Worm (Caenorhabditis elegans) whole organism, mixed stage, embryonic: Measurements from ENCODE around the gene C17F4.7.

Source experiments
- M03D4.4 ChIP-seq: sonication (generic microtip); optimal IDR thresholded peaks from 2 replicates; lab custom pipeline; 2017; ENCODE audit warnings: mild to moderate bottlenecking, missing genetic modification characterization, missing compliant biosample characterization
- blmp-1 ChIP-seq: fragments of 150-350 bp; optimal IDR thresholded peaks from 2 replicates; lab custom pipeline; 2014; ENCODE audit warnings: missing biosample characterization, missing genetic modification characterization
- ceh-39 ChIP-seq: fragments of 150-350 bp; optimal IDR thresholded peaks from 2 replicates; lab custom pipeline; 2014; ENCODE audit warnings: missing biosample characterization, missing genetic modification characterization
- ceh-83 ChIP-seq: fragments of 200-800 bp; sonication (Bioruptor generic); optimal IDR thresholded peaks from 2 replicates; lab custom pipeline; 2018; ENCODE audit warnings: mild to moderate bottlenecking, missing genetic modification characterization, missing compliant biosample characterization
- ces-1 ChIP-seq: fragments of 150-350 bp; optimal IDR thresholded peaks from 2 replicates; lab custom pipeline; 2014; ENCODE audit warnings: missing biosample characterization, missing genetic modification reagents, missing genetic modification characterization
- cnd-1 ChIP-seq: fragments of 200-800 bp; sonication (Bioruptor generic); optimal IDR thresholded peaks from 2 replicates; lab custom pipeline; 2018; ENCODE audit warnings: mild to moderate bottlenecking, missing genetic modification characterization, missing compliant biosample characterization
- drap-1 ChIP-seq: fragments of 200-800 bp; sonication (Bioruptor generic); optimal IDR thresholded peaks from 3 replicates; lab custom pipeline; 2018; ENCODE audit warnings: mild to moderate bottlenecking, missing genetic modification characterization, missing compliant biosample characterization
- elt-1 ChIP-seq: sonication (generic microtip); optimal IDR thresholded peaks from 2 replicates; lab custom pipeline; 2017; ENCODE audit warnings: missing genetic modification characterization, mild to moderate bottlenecking, missing compliant biosample characterization, antibody characterized with exemption, moderate library complexity, borderline replicate concordance; ENCODE audit not compliant: insufficient read depth
- elt-3 ChIP-seq: fragments of 150-350 bp; optimal IDR thresholded peaks from 2 replicates; lab custom pipeline; 2014; ENCODE audit warnings: missing biosample characterization, missing genetic modification characterization
- flh-1 ChIP-seq: fragments of 200-800 bp; sonication (Bioruptor generic); optimal IDR thresholded peaks from 2 replicates; lab custom pipeline; 2018; ENCODE audit warnings: mild to moderate bottlenecking, missing genetic modification characterization, moderate library complexity, missing compliant biosample characterization
- hlh-1 ChIP-seq: fragments of 150-350 bp; optimal IDR thresholded peaks from 2 replicates; lab custom pipeline; 2014; ENCODE audit warnings: missing biosample characterization, missing genetic modification reagents, missing genetic modification characterization
- lin-13 ChIP-seq: fragments of 150-350 bp; optimal IDR thresholded peaks from 2 replicates; lab custom pipeline; 2014; ENCODE audit warnings: missing biosample characterization, missing genetic modification characterization
- lin-32 ChIP-seq: fragments of 200-800 bp; sonication (Bioruptor generic); optimal IDR thresholded peaks from 2 replicates; lab custom pipeline; 2018; ENCODE audit warnings: mild to moderate bottlenecking, missing genetic modification characterization, missing compliant biosample characterization
- mab-5 ChIP-seq: fragments of 150-350 bp; optimal IDR thresholded peaks from 2 replicates; lab custom pipeline; 2014; ENCODE audit warnings: missing biosample characterization, missing genetic modification characterization
- mep-1 ChIP-seq: fragments of 150-350 bp; optimal IDR thresholded peaks from 2 replicates; lab custom pipeline; 2017; ENCODE audit warnings: missing biosample characterization, missing genetic modification reagents, missing genetic modification characterization, inconsistent platforms
- mls-2 ChIP-seq: sonication (generic microtip); optimal IDR thresholded peaks from 2 replicates; lab custom pipeline; 2016; ENCODE audit warnings: mild to moderate bottlenecking, missing genetic modification characterization, moderate library complexity, missing compliant biosample characterization
- nhr-12 ChIP-seq: fragments of 150-350 bp; optimal IDR thresholded peaks from 2 replicates; lab custom pipeline; 2014; ENCODE audit warnings: missing biosample characterization, missing genetic modification characterization
- nhr-2 ChIP-seq: fragments of 150-350 bp; optimal IDR thresholded peaks from 2 replicates; lab custom pipeline; 2014; ENCODE audit warnings: missing biosample characterization, missing genetic modification characterization
- nhr-237 ChIP-seq: fragments of 150-350 bp; optimal IDR thresholded peaks from 2 replicates; lab custom pipeline; 2014; ENCODE audit warnings: missing biosample characterization, missing genetic modification characterization
- nhr-76 ChIP-seq: sonication (generic microtip); optimal IDR thresholded peaks from 2 replicates; lab custom pipeline; 2017; ENCODE audit warnings: missing biosample characterization, missing genetic modification characterization
- sem-2 ChIP-seq: fragments of 200-800 bp; sonication (Bioruptor generic); optimal IDR thresholded peaks from 2 replicates; lab custom pipeline; 2018; ENCODE audit warnings: mild to moderate bottlenecking, missing genetic modification characterization, missing compliant biosample characterization
- snpc-4 ChIP-seq: fragments of 150-350 bp; optimal IDR thresholded peaks from 2 replicates; lab custom pipeline; 2014; ENCODE audit warnings: missing biosample characterization, missing genetic modification characterization
- sptf-1 ChIP-seq: sonication (generic microtip); optimal IDR thresholded peaks from 2 replicates; lab custom pipeline; 2017; ENCODE audit warnings: mild to moderate bottlenecking, missing genetic modification characterization, moderate library complexity, missing compliant biosample characterization
- tbx-8 ChIP-seq: fragments of 200-800 bp; sonication (Bioruptor generic); optimal IDR thresholded peaks from 2 replicates; lab custom pipeline; 2018; ENCODE audit warnings: mild to moderate bottlenecking, missing genetic modification characterization, moderate library complexity, missing compliant biosample characterization
- unc-120 ChIP-seq: sonication (generic microtip); optimal IDR thresholded peaks from 2 replicates; lab custom pipeline; 2017; ENCODE audit warnings: missing genetic modification characterization, missing compliant biosample characterization; ENCODE audit not compliant: poor library complexity, severe bottlenecking
- unc-39 ChIP-seq: fragments of 150-350 bp; optimal IDR thresholded peaks from 2 replicates; lab custom pipeline; 2014; ENCODE audit warnings: missing biosample characterization, missing genetic modification characterization
- unc-62 ChIP-seq: fragments of 150-350 bp; optimal IDR thresholded peaks from 2 replicates; lab custom pipeline; 2014; ENCODE audit warnings: missing biosample characterization, missing genetic modification reagents, missing genetic modification characterization
- zip-8 ChIP-seq: fragments of 150-350 bp; optimal IDR thresholded peaks from 2 replicates; lab custom pipeline; 2014; ENCODE audit warnings: missing biosample characterization, missing genetic modification characterization
- ztf-11 ChIP-seq: fragments of 150-350 bp; optimal IDR thresholded peaks from 2 replicates; lab custom pipeline; 2014; ENCODE audit warnings: missing biosample characterization, missing genetic modification characterization

The C17F4.7 gene

ce11 chrII:3249406-3249805 lies 3.6 kb upstream of the C17F4.7 start, which contains the start of gene clec-124:
TSS of gene clec-124 (plus strand) at chrII:3249706.
- TF ChIP-seq drap-1 (GFP tag; lab: Kevin White, UChicago) (no peak), zip-8 (tag; lab: Kevin White, UChicago) (no peak), elt-1 (tag; lab: Kevin White, UChicago) (no peak), snpc-4 (tag; lab: Kevin White, UChicago) (no peak), nhr-12 (tag; lab: Kevin White, UChicago) (no peak), lin-32 (no peak), cnd-1 (no peak), unc-62 (GFP tag; lab: Kevin White, UChicago) (no peak)

- TF ChIP-seq ceh-39 (no peak), hlh-1 (tag; lab: Kevin White, UChicago) (peak; percentile 35)
- TF ChIP-seq, all 35 proteins: peak for 1
These were observed 2.4 kb upstream of the C17F4.7 start, which contains the start of the genes fbxc-50 and C17F4.2 for ce11 chrII:3248043-3248718. TSS of gene fbxc-50 (minus strand) at chrII:3248123. TSS of gene C17F4.2 (plus strand) at chrII:3248668.

ce11 chrII:3247556-3247955 lies 1.7 kb upstream of the C17F4.7 start:
- TF ChIP-seq lin-32 (no peak), sem-2 (no peak), mab-5 (tag; lab: Kevin White, UChicago) (no peak), flh-1 (GFP tag; lab: Kevin White, UChicago) (no peak), tbx-8 (GFP tag; lab: Kevin White, UChicago) (no peak), ceh-83 (GFP tag; lab: Kevin White, UChicago) (no peak), cnd-1 (no peak), unc-120 (tag; lab: Kevin White, UChicago) (no peak), ztf-11 (tag; lab: Kevin White, UChicago) (no peak), sptf-1 (tag; lab: Kevin White, UChicago) (no peak), zip-8 (tag; lab: Kevin White, UChicago) (no peak), M03D4.4 (tag; lab: Kevin White, UChicago) (no peak), snpc-4 (tag; lab: Kevin White, UChicago) (no peak), ces-1 (GFP tag; lab: Kevin White, UChicago) (no peak), mls-2 (tag; lab: Kevin White, UChicago) (no peak), nhr-237 (tag; lab: Kevin White, UChicago) (no peak)
- TF ChIP-seq, all 35 proteins: peak for 0

DNA sequence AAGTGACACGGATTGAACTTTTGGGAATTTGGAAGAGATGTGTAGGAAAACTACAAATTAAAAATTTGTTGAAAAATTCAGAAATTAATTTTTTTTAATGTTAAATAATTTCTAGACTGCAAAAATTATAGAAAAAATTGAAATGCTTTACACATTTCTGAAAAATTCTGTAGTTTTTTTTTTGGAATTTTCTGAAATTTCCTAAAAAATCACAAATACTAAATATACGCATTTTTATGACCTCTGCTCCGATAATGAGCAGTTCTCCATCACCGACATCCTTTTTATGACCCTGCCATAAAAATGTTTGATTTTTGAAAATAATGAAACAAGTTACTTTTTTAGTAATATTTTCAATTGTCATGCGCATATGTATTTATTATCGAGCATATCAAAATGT lies 1.1 kb downstream of the C17F4.7 start:
- no peak for TF ChIP-seq nhr-2 (tag; lab: Kevin White, UChicago)
- TF ChIP-seq unc-39 (tag; lab: Kevin White, UChicago) = no peak
- no peak for TF ChIP-seq cnd-1
- no peak for TF ChIP-seq ces-1 (GFP tag; lab: Kevin White, UChicago)
- TF ChIP-seq, all 35 proteins: peak for 0

- TF ChIP-seq mab-5 (tag; lab: Kevin White, UChicago) (no peak), nhr-76 (tag; lab: Kevin White, UChicago) (no peak), zip-8 (tag; lab: Kevin White, UChicago) (no peak), unc-62 (GFP tag; lab: Kevin White, UChicago) (no peak), unc-120 (tag; lab: Kevin White, UChicago) (no peak), ceh-83 (GFP tag; lab: Kevin White, UChicago) (no peak), drap-1 (GFP tag; lab: Kevin White, UChicago) (no peak), hlh-1 (tag; lab: Kevin White, UChicago) (no peak), flh-1 (GFP tag; lab: Kevin White, UChicago) (no peak), elt-3 (tag; lab: Kevin White, UChicago) (no peak), snpc-4 (tag; lab: Kevin White, UChicago) (no peak), lin-13 (tag; lab: Kevin White, UChicago) (no peak), mep-1 (tag; lab: Kevin White, UChicago) (no peak), blmp-1 (tag; lab: Kevin White, UChicago) (no peak), ceh-39 (no peak), elt-1 (tag; lab: Kevin White, UChicago) (no peak), sem-2 (no peak), nhr-2 (tag; lab: Kevin White, UChicago) (no peak)
These were observed 1.7 kb downstream of the C17F4.7 start, which contains the start of gene C17F4.12 for ce11 chrII:3244070-3244469. TSS of gene C17F4.12 (minus strand) at chrII:3244170.
